Worm (Caenorhabditis elegans) whole organism, L2 larva: ENCODE results near the gene txt-14.

Source experiments
- C34F6.9 ChIP-seq: fragments of 150-350 bp; optimal IDR thresholded peaks from 2 replicates; lab custom pipeline; 2014; ENCODE audit warnings: missing biosample characterization, missing genetic modification characterization
- F13H6.1 ChIP-seq: sonication (generic microtip); optimal IDR thresholded peaks from 2 replicates; lab custom pipeline; 2016; ENCODE audit warnings: missing genetic modification characterization, missing compliant biosample characterization
- R02D3.7 ChIP-seq: fragments of 150-350 bp; optimal IDR thresholded peaks from 2 replicates; lab custom pipeline; 2014; ENCODE audit warnings: missing biosample characterization, missing genetic modification characterization
- Y55F3AM.14 ChIP-seq: fragments of 200-800 bp; sonication (Bioruptor generic); optimal IDR thresholded peaks from 2 replicates; lab custom pipeline; 2018; ENCODE audit warnings: mild to moderate bottlenecking, missing genetic modification characterization, missing compliant biosample characterization
- alr-1 ChIP-seq: fragments of 150-350 bp; optimal IDR thresholded peaks from 2 replicates; lab custom pipeline; 2014; ENCODE audit warnings: missing biosample characterization, missing genetic modification characterization
- blmp-1 ChIP-seq: sonication (generic microtip); optimal IDR thresholded peaks from 2 replicates; lab custom pipeline; 2017; ENCODE audit warnings: missing genetic modification characterization, mild to moderate bottlenecking, missing compliant biosample characterization, antibody characterized with exemption, moderate library complexity; ENCODE audit not compliant: insufficient read depth
- ceh-16 ChIP-seq: fragments of 150-350 bp; optimal IDR thresholded peaks from 2 replicates; lab custom pipeline; 2014; ENCODE audit warnings: missing biosample characterization, missing genetic modification characterization
- ceh-82 ChIP-seq: fragments of 150-350 bp; optimal IDR thresholded peaks from 2 replicates; lab custom pipeline; 2014; ENCODE audit warnings: missing biosample characterization, missing genetic modification characterization
- dmd-4 ChIP-seq: sonication (generic microtip); optimal IDR thresholded peaks from 2 replicates; lab custom pipeline; 2017; ENCODE audit warnings: missing biosample characterization, missing genetic modification characterization
- elt-1 ChIP-seq: fragments of 150-350 bp; optimal IDR thresholded peaks from 2 replicates; lab custom pipeline; 2014; ENCODE audit warnings: missing biosample characterization, missing genetic modification characterization
- fos-1 ChIP-seq: fragments of 150-350 bp; optimal IDR thresholded peaks from 2 replicates; lab custom pipeline; 2014; ENCODE audit warnings: missing biosample characterization, missing genetic modification characterization
- gmeb-1 ChIP-seq: fragments of 150-350 bp; optimal IDR thresholded peaks from 2 replicates; lab custom pipeline; 2014; ENCODE audit warnings: missing biosample characterization, missing genetic modification characterization
- lin-13 ChIP-seq: fragments of 150-350 bp; optimal IDR thresholded peaks from 2 replicates; lab custom pipeline; 2014; ENCODE audit warnings: missing biosample characterization, missing genetic modification reagents, missing genetic modification characterization
- lin-39 ChIP-seq: fragments of 150-350 bp; optimal IDR thresholded peaks from 2 replicates; lab custom pipeline; 2014; ENCODE audit warnings: missing biosample characterization, missing genetic modification reagents, missing genetic modification characterization
- lsy-2 ChIP-seq, 2 experiments: fragments of 150-350 bp in 1 of 2; sonication (generic microtip) in 1 of 2; optimal IDR thresholded peaks; 2 replicates each; lab custom pipeline; 2014 to 2017; ENCODE audit warnings: missing biosample characterization in 2 of 2, missing genetic modification characterization in 2 of 2
- mab-5 ChIP-seq: fragments of 150-350 bp; optimal IDR thresholded peaks from 2 replicates; lab custom pipeline; 2014; ENCODE audit warnings: missing biosample characterization, missing genetic modification characterization
- mbf-1 ChIP-seq: sonication (generic microtip); optimal IDR thresholded peaks from 2 replicates; lab custom pipeline; 2017; ENCODE audit warnings: missing biosample characterization, missing genetic modification characterization
- mdl-1 ChIP-seq, 2 experiments: fragments of 150-350 bp in 1 of 2; sonication (generic microtip) in 1 of 2; optimal IDR thresholded peaks; 2 replicates each; lab custom pipeline; 2017; ENCODE audit warnings: missing biosample characterization in 2 of 2, missing genetic modification characterization in 2 of 2
- nhr-11 ChIP-seq: fragments of 150-350 bp; optimal IDR thresholded peaks from 2 replicates; lab custom pipeline; 2014; ENCODE audit warnings: missing biosample characterization, missing genetic modification characterization
- nhr-129 ChIP-seq: fragments of 150-350 bp; optimal IDR thresholded peaks from 2 replicates; lab custom pipeline; 2014; ENCODE audit warnings: missing biosample characterization, missing genetic modification characterization
- nhr-237 ChIP-seq: fragments of 150-350 bp; optimal IDR thresholded peaks from 2 replicates; lab custom pipeline; 2014; ENCODE audit warnings: missing biosample characterization, missing genetic modification characterization
- nhr-25 ChIP-seq: fragments of 150-350 bp; sonication (generic microtip); optimal IDR thresholded peaks from 3 replicates; lab custom pipeline; 2014; ENCODE audit warnings: missing biosample characterization, missing genetic modification characterization
- nhr-77 ChIP-seq: fragments of 150-350 bp; optimal IDR thresholded peaks from 2 replicates; lab custom pipeline; 2014; ENCODE audit warnings: missing biosample characterization, missing genetic modification characterization
- peb-1 ChIP-seq: fragments of 150-350 bp; optimal IDR thresholded peaks from 2 replicates; lab custom pipeline; 2014; ENCODE audit warnings: missing biosample characterization, missing genetic modification characterization
- sem-4 ChIP-seq: fragments of 150-350 bp; optimal IDR thresholded peaks from 2 replicates; lab custom pipeline; 2014; ENCODE audit warnings: missing biosample characterization, missing genetic modification reagents, missing genetic modification characterization
- sma-3 ChIP-seq: sonication (generic microtip); optimal IDR thresholded peaks from 2 replicates; lab custom pipeline; 2016; ENCODE audit warnings: missing genetic modification reagents, missing genetic modification characterization, missing compliant biosample characterization
- unc-39 ChIP-seq: fragments of 150-350 bp; optimal IDR thresholded peaks from 2 replicates; lab custom pipeline; 2014; ENCODE audit warnings: missing biosample characterization, missing genetic modification characterization
- unc-55 ChIP-seq: fragments of 150-350 bp; sonication (generic microtip); optimal IDR thresholded peaks from 3 replicates; lab custom pipeline; 2014; ENCODE audit warnings: missing biosample characterization, missing genetic modification reagents, missing genetic modification characterization
- zag-1 ChIP-seq: fragments of 150-350 bp; optimal IDR thresholded peaks from 2 replicates; lab custom pipeline; 2014; ENCODE audit warnings: missing biosample characterization, missing genetic modification characterization
- ztf-11 ChIP-seq: sonication (generic microtip); optimal IDR thresholded peaks from 2 replicates; lab custom pipeline; 2017; ENCODE audit warnings: missing biosample characterization, missing genetic modification characterization

The txt-14 gene

DNA sequence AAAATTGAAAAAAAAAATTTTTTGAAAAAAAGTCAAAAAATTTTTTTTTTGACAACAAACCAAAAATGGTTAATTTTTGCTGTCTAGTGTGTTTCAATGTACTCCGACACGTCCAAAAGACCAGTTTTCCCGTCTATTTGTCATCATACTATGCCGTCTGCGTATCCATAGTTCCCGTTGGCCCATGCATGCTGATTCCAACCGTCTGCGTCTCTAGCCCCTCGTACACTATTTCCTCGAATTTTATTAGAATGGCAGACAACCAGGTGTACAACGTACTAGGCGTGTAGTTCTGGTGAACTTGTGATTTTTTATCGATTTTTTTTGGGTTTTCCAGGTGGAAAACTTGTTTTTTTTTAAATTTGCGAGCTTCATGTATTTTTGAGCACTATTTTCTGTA, 32.0 kb downstream of the txt-14 start (continued):
- no peak for TF ChIP-seq nhr-11
- TF ChIP-seq blmp-1 (tag; lab: Kevin White, UChicago) = peak; percentile 4
- no peak for TF ChIP-seq unc-39 (tag; lab: Kevin White, UChicago)
- no peak for TF ChIP-seq alr-1
- TF ChIP-seq sma-3 (GFP tag; lab: Kevin White, UChicago) = peak; percentile 62
- TF ChIP-seq mdl-1 (tag; optimal IDR thresholded peaks at IDR 0.05; lab: Kevin White, UChicago) = peak in 1 of 2 experiments; percentile 35
- peak; percentile 66 for TF ChIP-seq F13H6.1 (tag; lab: Kevin White, UChicago)
- TF ChIP-seq nhr-25 = peak; percentile 73
- peak; percentile 64 for TF ChIP-seq gmeb-1 (tag; lab: Kevin White, UChicago)
- peak; percentile 21 for TF ChIP-seq lin-13 (GFP tag; lab: Kevin White, UChicago)

ce11 chrV:18616287-18616686, 33.8 kb downstream of the txt-14 start, which contains the start of gene nhr-70:
nhr-70 (plus strand) TSS chrV:18616587.
- no peak for TF ChIP-seq mbf-1 (tag; lab: Kevin White, UChicago)
- no peak for TF ChIP-seq mdl-1 (tag; optimal IDR thresholded peaks at IDR 0.05; lab: Kevin White, UChicago)
- TF ChIP-seq lsy-2 (tag; optimal IDR thresholded peaks at IDR 0.05; lab: Kevin White, UChicago) = no peak
- TF ChIP-seq zag-1 = no peak
- TF ChIP-seq fos-1 (tag; lab: Kevin White, UChicago) = no peak
- TF ChIP-seq ceh-82 (tag; lab: Kevin White, UChicago) = no peak
- no peak for TF ChIP-seq nhr-129 (tag; lab: Kevin White, UChicago)

ce11 chrV:18622462-18622861, 40.0 kb downstream of the txt-14 start, which contains the start of gene Y69H2.1:
Y69H2.1 (minus strand) TSS chrV:18622562.
- no peak for TF ChIP-seq nhr-129 (tag; lab: Kevin White, UChicago)
- TF ChIP-seq sem-4 (tag; lab: Kevin White, UChicago) = no peak
- TF ChIP-seq ceh-16 = no peak
- TF ChIP-seq lin-39 (tag; lab: Kevin White, UChicago) = no peak
- TF ChIP-seq elt-1 = no peak
- TF ChIP-seq blmp-1 (tag; lab: Kevin White, UChicago) = no peak

DNA sequence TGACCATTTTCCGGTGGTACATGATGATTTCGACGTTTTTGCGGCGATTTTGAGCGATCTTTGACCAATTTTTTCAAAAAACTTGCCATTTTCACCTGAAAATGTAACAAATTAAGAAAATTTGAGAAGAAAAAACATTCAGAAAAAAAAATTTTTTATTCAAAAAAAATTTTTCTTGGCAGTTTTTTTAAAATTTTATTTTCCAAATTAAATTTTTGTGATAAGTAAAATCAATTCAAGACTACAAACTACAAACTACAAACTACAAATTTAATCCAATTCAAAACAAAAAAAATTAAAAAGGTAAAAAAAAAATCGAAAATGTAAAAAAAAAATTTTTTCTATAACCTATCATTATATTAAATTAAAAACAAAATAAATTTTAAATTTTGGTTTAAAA, 44.3 kb downstream of the txt-14 start, which contains the start of gene Y69H2.15:
Gene Y69H2.15 (minus strand): TSS at position 101 of the 400 bp plus-strand sequence.
- TF ChIP-seq unc-55 (no peak), mdl-1 (tag; optimal IDR thresholded peaks at IDR 0.05; lab: Kevin White, UChicago) (no peak), peb-1 (tag; lab: Kevin White, UChicago) (no peak), nhr-77 (tag; lab: Kevin White, UChicago) (no peak), ztf-11 (tag; lab: Kevin White, UChicago) (no peak), ceh-16 (no peak)

- TF ChIP-seq gmeb-1 (tag; lab: Kevin White, UChicago) (no peak), mdl-1 (tag; optimal IDR thresholded peaks at IDR 0.05; lab: Kevin White, UChicago) (no peak), C34F6.9 (tag; lab: Kevin White, UChicago) (peak; percentile 23), lsy-2 (tag; optimal IDR thresholded peaks at IDR 0.05; lab: Kevin White, UChicago) (no peak)
Observed at ce11 chrV:18627445-18627844, 45.0 kb downstream of the txt-14 start.

DNA sequence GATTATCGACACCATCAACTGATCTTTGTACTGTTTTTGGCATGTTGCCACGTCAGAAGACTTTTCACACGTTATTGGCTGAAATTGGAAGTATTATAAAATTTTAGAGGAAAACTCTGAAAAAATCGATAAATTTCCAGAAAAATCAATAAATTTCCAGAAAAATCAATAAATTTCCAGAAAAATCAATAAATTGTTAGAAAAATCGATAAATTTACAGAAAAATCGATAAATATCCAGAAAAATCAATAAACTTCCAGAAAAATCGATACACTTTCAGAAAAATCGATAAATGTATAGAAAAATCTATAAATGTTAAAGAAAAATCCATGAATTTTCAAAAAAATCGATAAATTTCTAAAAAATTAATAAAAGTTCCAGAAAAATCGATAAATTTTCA, 46.4 kb downstream of the txt-14 start:
- TF ChIP-seq ceh-82 (tag; lab: Kevin White, UChicago) (no peak), nhr-237 (tag; lab: Kevin White, UChicago) (no peak), F13H6.1 (tag; lab: Kevin White, UChicago) (no peak), nhr-77 (tag; lab: Kevin White, UChicago) (no peak), lin-13 (GFP tag; lab: Kevin White, UChicago) (no peak), R02D3.7 (tag; lab: Kevin White, UChicago) (no peak), C34F6.9 (tag; lab: Kevin White, UChicago) (no peak), sma-3 (GFP tag; lab: Kevin White, UChicago) (no peak), nhr-129 (tag; lab: Kevin White, UChicago) (no peak), nhr-25 (no peak), ztf-11 (tag; lab: Kevin White, UChicago) (no peak), zag-1 (no peak), alr-1 (no peak), Y55F3AM.14 (GFP tag; lab: Kevin White, UChicago) (no peak), dmd-4 (tag; lab: Kevin White, UChicago) (no peak), mab-5 (tag; lab: Kevin White, UChicago) (no peak), ceh-16 (no peak)
